Worm (Caenorhabditis elegans) whole organism, L1 larva: Measurements from ENCODE around the gene C16A3.5.

Experiments used
- C04F5.9 ChIP-seq: sonication (generic microtip); optimal IDR thresholded peaks from 2 replicates; lab custom pipeline; 2016; ENCODE audit warnings: missing genetic modification characterization, missing compliant biosample characterization
- C16A3.4 ChIP-seq: fragments of 150-350 bp; optimal IDR thresholded peaks from 2 replicates; lab custom pipeline; 2014; ENCODE audit warnings: missing biosample characterization, missing genetic modification characterization
- Y116A8C.19 ChIP-seq: sonication (generic microtip); optimal IDR thresholded peaks from 2 replicates; lab custom pipeline; 2016; ENCODE audit warnings: missing compliant biosample characterization, missing genetic modification characterization, borderline replicate concordance
- aha-1 ChIP-seq: fragments of 150-350 bp; optimal IDR thresholded peaks from 2 replicates; lab custom pipeline; 2014; ENCODE audit warnings: missing biosample characterization, missing genetic modification characterization
- alr-1 ChIP-seq: fragments of 200-800 bp; sonication (Bioruptor generic); optimal IDR thresholded peaks from 2 replicates; lab custom pipeline; 2018; ENCODE audit warnings: borderline replicate concordance, mild to moderate bottlenecking, missing genetic modification characterization, missing compliant biosample characterization
- aly-2 ChIP-seq: fragments of 150-350 bp; optimal IDR thresholded peaks from 2 replicates; lab custom pipeline; 2014; ENCODE audit warnings: missing biosample characterization, missing genetic modification characterization
- ceh-8 ChIP-seq: fragments of 200-800 bp; sonication (Bioruptor generic); optimal IDR thresholded peaks from 2 replicates; lab custom pipeline; 2018; ENCODE audit warnings: mild to moderate bottlenecking, missing genetic modification characterization, moderate library complexity, missing compliant biosample characterization
- ceh-90 ChIP-seq: sonication (generic microtip); optimal IDR thresholded peaks from 2 replicates; lab custom pipeline; 2016; ENCODE audit warnings: missing genetic modification characterization, missing compliant biosample characterization
- dsc-1 ChIP-seq: sonication (generic microtip); optimal IDR thresholded peaks from 2 replicates; lab custom pipeline; 2016; ENCODE audit warnings: mild to moderate bottlenecking, missing genetic modification characterization, missing compliant biosample characterization
- elt-2 ChIP-seq: sonication (generic microtip); optimal IDR thresholded peaks from 2 replicates; lab custom pipeline; 2016; ENCODE audit warnings: missing genetic modification characterization, mild to moderate bottlenecking, inconsistent platforms, missing compliant biosample characterization, missing genetic modification reagents
- elt-3 ChIP-seq, 6 experiments: fragments of 150-350 bp in 1 of 6; sonication (generic microtip); optimal IDR thresholded peaks; 2 replicates each; lab custom pipeline; 2017 to 2018; ENCODE audit warnings: missing biosample characterization in 6 of 6, missing genetic modification characterization in 6 of 6, inconsistent platforms in 1 of 6
- ets-5 ChIP-seq: fragments of 200-800 bp; sonication (Bioruptor generic); IDR thresholded peaks from 2 replicates; pipeline ENCODE4 v1.3.6; 2022; ENCODE audit warnings: missing genetic modification characterization, missing compliant biosample characterization
- fkh-4 ChIP-seq: sonication (generic microtip); optimal IDR thresholded peaks from 2 replicates; lab custom pipeline; 2016; ENCODE audit warnings: missing compliant biosample characterization, missing genetic modification characterization, borderline replicate concordance
- fkh-8 ChIP-seq: sonication (generic microtip); optimal IDR thresholded peaks from 2 replicates; lab custom pipeline; 2016; ENCODE audit warnings: mild to moderate bottlenecking, missing genetic modification characterization, missing compliant biosample characterization
- hlh-17 ChIP-seq: fragments of 200-800 bp; sonication (Bioruptor generic); optimal IDR thresholded peaks from 2 replicates; lab custom pipeline; 2018; ENCODE audit warnings: missing genetic modification characterization, mild to moderate bottlenecking, missing compliant biosample characterization, moderate library complexity, borderline replicate concordance
- irx-1 ChIP-seq: sonication (generic microtip); optimal IDR thresholded peaks from 2 replicates; lab custom pipeline; 2016; ENCODE audit warnings: missing genetic modification characterization, missing compliant biosample characterization
- jun-1 ChIP-seq: fragments of 150-350 bp; optimal IDR thresholded peaks from 2 replicates; lab custom pipeline; 2014; ENCODE audit warnings: missing biosample characterization, missing genetic modification reagents, missing genetic modification characterization
- lin-13 ChIP-seq: fragments of 150-350 bp; optimal IDR thresholded peaks from 2 replicates; lab custom pipeline; 2014; ENCODE audit warnings: missing biosample characterization, missing genetic modification reagents, missing genetic modification characterization
- lin-35 ChIP-seq, 2 experiments: fragments of 150-350 bp; optimal IDR thresholded peaks; 2 replicates each; lab custom pipeline; 2014; ENCODE audit warnings: missing biosample characterization in 2 of 2, missing genetic modification characterization in 2 of 2, missing genetic modification reagents in 2 of 2
- lir-3 ChIP-seq: sonication (generic microtip); optimal IDR thresholded peaks from 2 replicates; lab custom pipeline; 2016; ENCODE audit warnings: mild to moderate bottlenecking, missing genetic modification characterization, moderate library complexity, missing compliant biosample characterization; ENCODE audit not compliant: poor library complexity
- lsy-2 ChIP-seq, 2 experiments: fragments of 150-350 bp; optimal IDR thresholded peaks; 2 replicates each; lab custom pipeline; 2014; ENCODE audit warnings: missing biosample characterization in 2 of 2, missing genetic modification characterization in 2 of 2
- mab-9 ChIP-seq: fragments of 200-800 bp; sonication (Bioruptor generic); IDR thresholded peaks from 2 replicates; pipeline ENCODE4 v1.3.6; 2022; ENCODE audit warnings: missing genetic modification reagents, missing genetic modification characterization, missing compliant biosample characterization
- mef-2 ChIP-seq: fragments of 150-350 bp; optimal IDR thresholded peaks from 2 replicates; lab custom pipeline; 2014; ENCODE audit warnings: missing biosample characterization, missing genetic modification characterization
- mep-1 ChIP-seq: fragments of 150-350 bp; optimal IDR thresholded peaks from 2 replicates; lab custom pipeline; 2014; ENCODE audit warnings: missing biosample characterization, missing genetic modification characterization
- nhr-237 ChIP-seq: fragments of 150-350 bp; optimal IDR thresholded peaks from 2 replicates; lab custom pipeline; 2014; ENCODE audit warnings: missing biosample characterization, missing genetic modification characterization
- nhr-28 ChIP-seq: fragments of 150-350 bp; optimal IDR thresholded peaks from 2 replicates; lab custom pipeline; 2014; ENCODE audit warnings: missing biosample characterization, missing genetic modification characterization
- nhr-47 ChIP-seq: sonication (generic microtip); optimal IDR thresholded peaks from 2 replicates; lab custom pipeline; 2016; ENCODE audit warnings: mild to moderate bottlenecking, missing genetic modification characterization, moderate library complexity, missing compliant biosample characterization
- nhr-71 ChIP-seq: sonication (generic microtip); optimal IDR thresholded peaks from 2 replicates; lab custom pipeline; 2016; ENCODE audit warnings: mild to moderate bottlenecking, missing genetic modification characterization, moderate library complexity, missing compliant biosample characterization
- nhr-90 ChIP-seq: sonication (generic microtip); optimal IDR thresholded peaks from 2 replicates; lab custom pipeline; 2016; ENCODE audit warnings: mild to moderate bottlenecking, missing genetic modification characterization, missing compliant biosample characterization; ENCODE audit not compliant: poor library complexity
- pag-3 ChIP-seq: sonication (generic microtip); optimal IDR thresholded peaks from 2 replicates; lab custom pipeline; 2017; ENCODE audit warnings: missing genetic modification characterization, mild to moderate bottlenecking, missing compliant biosample characterization, antibody characterized with exemption, borderline replicate concordance; ENCODE audit not compliant: insufficient read depth
- pqm-1 ChIP-seq: sonication (generic microtip); optimal IDR thresholded peaks from 3 replicates; lab custom pipeline; 2017; ENCODE audit warnings: missing biosample characterization, missing genetic modification characterization
- rnt-1 ChIP-seq: sonication (generic microtip); optimal IDR thresholded peaks from 2 replicates; lab custom pipeline; 2016; ENCODE audit warnings: mild to moderate bottlenecking, missing genetic modification characterization, moderate library complexity, missing compliant biosample characterization
- skn-1 ChIP-seq: fragments of 150-350 bp; optimal IDR thresholded peaks from 2 replicates; lab custom pipeline; 2014; ENCODE audit warnings: missing biosample characterization, missing genetic modification characterization
- sptf-1 ChIP-seq: fragments of 150-350 bp; optimal IDR thresholded peaks from 2 replicates; lab custom pipeline; 2014; ENCODE audit warnings: missing biosample characterization, missing genetic modification characterization
- swsn-7 ChIP-seq: sonication (generic microtip); optimal IDR thresholded peaks from 2 replicates; lab custom pipeline; 2016; ENCODE audit warnings: missing genetic modification characterization, missing compliant biosample characterization
- tbx-2 ChIP-seq: sonication (generic microtip); optimal IDR thresholded peaks from 2 replicates; lab custom pipeline; 2016; ENCODE audit warnings: missing genetic modification characterization, missing compliant biosample characterization
- tlp-1 ChIP-seq: fragments of 150-350 bp; optimal IDR thresholded peaks from 2 replicates; lab custom pipeline; 2014; ENCODE audit warnings: missing biosample characterization, missing genetic modification characterization
- unc-30 ChIP-seq: sonication (generic microtip); optimal IDR thresholded peaks from 2 replicates; lab custom pipeline; 2017; ENCODE audit warnings: missing biosample characterization, missing genetic modification characterization
- unc-62 ChIP-seq: fragments of 150-350 bp; optimal IDR thresholded peaks from 2 replicates; lab custom pipeline; 2014; ENCODE audit warnings: missing biosample characterization, missing genetic modification reagents, missing genetic modification characterization
- unc-98 ChIP-seq: fragments of 200-800 bp; sonication (Bioruptor generic); IDR thresholded peaks from 2 replicates; pipeline ENCODE4 v1.3.6; 2022; ENCODE audit warnings: missing genetic modification characterization, missing compliant biosample characterization
- vab-15 ChIP-seq: sonication (generic microtip); optimal IDR thresholded peaks from 2 replicates; lab custom pipeline; 2017; ENCODE audit warnings: missing genotype, mild to moderate bottlenecking, missing genetic modification characterization, missing compliant biosample characterization
- zip-4 ChIP-seq: fragments of 200-800 bp; sonication (Bioruptor generic); optimal IDR thresholded peaks from 2 replicates; lab custom pipeline; 2018; ENCODE audit warnings: mild to moderate bottlenecking, missing genetic modification characterization, moderate library complexity, missing compliant biosample characterization
- ztf-11 ChIP-seq, 2 experiments: sonication (generic microtip); optimal IDR thresholded peaks; 2 replicates each; lab custom pipeline; 2016 to 2017; ENCODE audit warnings: missing genetic modification characterization in 2 of 2, missing biosample characterization in 1 of 2, missing compliant biosample characterization in 1 of 2

C16A3.5 gene

DNA sequence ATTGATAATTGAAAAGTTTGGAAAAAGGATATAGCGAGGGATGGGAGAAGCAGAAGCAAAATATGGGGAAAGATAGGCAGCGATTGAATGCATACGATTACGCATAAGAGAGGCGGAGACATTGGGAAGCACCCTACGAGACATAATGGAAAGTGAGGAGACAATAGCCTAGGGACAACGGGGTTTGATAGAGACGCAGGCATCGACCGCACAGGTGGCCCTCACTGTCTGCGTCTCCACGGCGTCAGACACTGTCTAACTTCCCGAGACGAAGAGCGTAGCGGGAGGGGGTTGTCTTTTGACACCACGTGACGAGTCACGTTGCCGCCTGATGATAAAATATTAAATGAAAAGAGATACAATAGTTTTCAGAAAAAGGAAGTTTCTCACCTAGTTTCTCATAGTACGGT lies 40.4 kb downstream of the C16A3.5 start (continued):
- peak; percentile 52 for TF ChIP-seq ceh-8
- peak; percentile 76 for TF ChIP-seq C04F5.9 (tag; lab: Kevin White, UChicago)
- peak; percentile 99 for TF ChIP-seq nhr-71 (tag; lab: Kevin White, UChicago)
- TF ChIP-seq zip-4 (GFP tag; lab: Kevin White, UChicago) = peak; percentile 77
- TF ChIP-seq unc-62 (GFP tag; lab: Kevin White, UChicago) = no peak
- peak; percentile 85 for TF ChIP-seq unc-98 (GFP tag; lab: Robert Waterston, UW)
- TF ChIP-seq mab-9 (GFP tag; lab: Robert Waterston, UW) = peak; percentile 91
- TF ChIP-seq aly-2 (tag; lab: Kevin White, UChicago) = peak; percentile 69
- peak; percentile 95 for TF ChIP-seq elt-2 (tag; lab: Kevin White, UChicago)
- peak; percentile 87 for TF ChIP-seq irx-1
- no peak for TF ChIP-seq Y116A8C.19 (tag; lab: Kevin White, UChicago)
- peak; percentile 98 for TF ChIP-seq nhr-90
- peak; percentile 81 to 88 for TF ChIP-seq lsy-2 (tag; optimal IDR thresholded peaks at IDR 0.05; lab: Kevin White, UChicago)
- no peak for TF ChIP-seq ceh-90
- peak; percentile 22 for TF ChIP-seq nhr-237 (tag; lab: Kevin White, UChicago)
- TF ChIP-seq mef-2 (tag; lab: Kevin White, UChicago) = peak; percentile 69
- TF ChIP-seq aha-1 (tag; lab: Kevin White, UChicago) = peak; percentile 59
- peak; percentile 96 for TF ChIP-seq swsn-7 (tag; lab: Kevin White, UChicago)
- TF ChIP-seq sptf-1 (tag; lab: Kevin White, UChicago) = no peak
- peak; percentile 90 for TF ChIP-seq jun-1 (tag; lab: Kevin White, UChicago)
- peak; percentile 96 for TF ChIP-seq tbx-2 (tag; lab: Kevin White, UChicago)
- TF ChIP-seq vab-15 (tag; lab: Kevin White, UChicago) = peak; percentile 24
- peak; percentile 76 for TF ChIP-seq lir-3 (tag; lab: Kevin White, UChicago)
- TF ChIP-seq pqm-1 (tag; lab: Kevin White, UChicago) = no peak
- TF ChIP-seq hlh-17 (GFP tag; lab: Kevin White, UChicago) = no peak
- TF ChIP-seq ztf-11 (tag; optimal IDR thresholded peaks at IDR 0.05; lab: Kevin White, UChicago) = peak in 1 of 2 experiments; percentile 89
- no peak for TF ChIP-seq pag-3 (tag; lab: Kevin White, UChicago)
- no peak for TF ChIP-seq unc-30
- peak in 3 of 6 experiments; percentile 20 to 85 (median 78) for TF ChIP-seq elt-3 (tag; optimal IDR thresholded peaks at IDR 0.05; lab: Kevin White, UChicago)
- TF ChIP-seq nhr-47 (tag; lab: Kevin White, UChicago) = peak; percentile 97
- TF ChIP-seq tlp-1 (tag; lab: Kevin White, UChicago) = no peak
- peak; percentile 91 for TF ChIP-seq dsc-1 (tag; lab: Kevin White, UChicago)
- TF ChIP-seq nhr-28 (tag; lab: Kevin White, UChicago) = no peak
- no peak for TF ChIP-seq alr-1 (tag; lab: Kevin White, UChicago)
- peak; percentile 92 for TF ChIP-seq fkh-8 (tag; lab: Kevin White, UChicago)
- TF ChIP-seq fkh-4 (tag; lab: Kevin White, UChicago) = peak; percentile 77
- no peak for TF ChIP-seq ets-5 (GFP tag; lab: Robert Waterston, UW)
- peak; percentile 78 for TF ChIP-seq mep-1 (tag; lab: Kevin White, UChicago)
- peak; percentile 76 to 81 for TF ChIP-seq lin-35 (GFP tag; optimal IDR thresholded peaks at IDR 0.05; lab: Kevin White, UChicago)
- peak; percentile 92 for TF ChIP-seq rnt-1 (tag; lab: Kevin White, UChicago)
- TF ChIP-seq lin-13 (GFP tag; lab: Kevin White, UChicago) = peak; percentile 63
- no peak for TF ChIP-seq C16A3.4 (tag; lab: Kevin White, UChicago)
- TF ChIP-seq skn-1 (tag; lab: Kevin White, UChicago) = peak; percentile 83
